Worm (Caenorhabditis elegans): ENCODE results near the gene lst-5.
"Not testable (repeated sequence)": the region's sequence is repeated elsewhere in the genome, so short reads cannot be mapped to it uniquely, and the experiment has no call there.

The lst-5 gene

DNA sequence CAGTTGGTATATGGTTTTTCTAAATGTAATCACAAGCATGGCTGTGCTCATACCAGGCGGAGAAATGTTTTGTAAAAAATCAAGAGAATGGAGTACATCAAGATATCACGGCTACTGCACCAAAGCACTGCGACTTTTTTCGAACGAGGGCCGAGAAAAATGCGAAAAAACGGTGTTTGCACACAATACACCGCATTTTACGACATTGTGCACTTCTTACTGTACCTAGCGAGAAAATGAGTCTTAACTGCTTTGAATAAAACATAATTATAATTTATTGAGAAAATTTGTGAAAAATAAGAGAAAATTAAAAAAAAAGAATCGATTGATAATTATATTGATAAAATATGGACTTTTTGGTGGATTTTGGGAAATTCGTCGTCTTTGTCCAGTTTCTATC is 47.0 kb upstream of the lst-5 start:
- TF ChIP-seq rec-8 (tag; optimal IDR thresholded peaks at IDR 0.05) (peak in 1 of 2 experiments; percentile 1), snpc-3.4 (tag; optimal IDR thresholded peaks at IDR 0.05) (peak; percentile 1), lsl-1 (GFP tag; optimal IDR thresholded peaks at IDR 0.05) (peak; percentile 55), chd-7 (tag; optimal IDR thresholded peaks at IDR 0.05) (no peak), dpff-1 (tag; optimal IDR thresholded peaks at IDR 0.05) (no peak), madf-6 (GFP tag; IDR thresholded peaks at IDR 0.05) (peak; percentile 45; the same call in 1 of the 2 replicates)

DNA sequence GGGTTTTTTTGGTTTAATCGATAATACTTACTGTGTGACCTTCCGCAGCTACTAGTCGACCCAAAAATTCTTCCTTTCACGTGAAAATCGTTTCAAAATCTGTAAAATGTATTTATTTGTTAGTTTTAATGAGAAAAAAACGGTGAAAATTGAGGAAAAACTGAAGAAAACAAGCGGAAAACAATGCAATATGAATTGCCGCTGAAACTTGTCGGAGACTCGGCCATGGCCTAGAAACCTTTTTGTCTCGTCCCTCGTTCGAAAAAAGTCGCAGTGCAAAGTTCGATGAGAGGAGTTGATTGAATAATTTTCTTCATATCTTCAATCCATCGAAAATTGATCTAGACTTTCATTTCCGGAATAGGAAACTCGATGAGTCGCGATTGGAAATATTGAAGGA is 45.0 kb upstream of the lst-5 start, which contains the start of gene C15F1.8:
Gene C15F1.8 (minus strand): TSS at position 101 of the 400 bp plus-strand sequence.
- not testable (repeated sequence) for TF ChIP-seq attf-3 (GFP tag; conservative IDR thresholded peaks at IDR 0.05); atf-7 (tag; optimal IDR thresholded peaks at IDR 0.05); B0261.1 (tag; optimal IDR thresholded peaks at IDR 0.05)

DNA sequence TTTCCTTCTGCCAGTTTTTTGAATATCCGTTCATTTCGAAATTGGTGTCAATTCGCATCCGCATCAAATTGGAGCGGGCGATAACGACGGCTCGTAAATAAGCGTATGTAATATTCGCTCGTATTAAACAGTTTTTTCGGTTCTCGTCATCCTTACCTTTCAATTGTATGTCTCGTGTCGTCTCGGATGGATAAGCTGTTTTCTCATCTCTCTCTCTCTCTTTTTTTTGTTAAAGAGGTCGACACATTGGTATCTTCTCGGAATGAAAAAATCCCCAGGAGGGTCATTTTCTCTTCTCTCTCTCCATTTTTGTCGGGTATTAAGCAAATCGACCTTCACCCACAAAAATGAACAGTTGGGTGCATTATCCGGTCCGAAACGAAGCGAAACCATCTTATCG is 43.8 kb upstream of the lst-5 start:
- no peak for TF ChIP-seq F37B4.10 (GFP tag; IDR thresholded peaks at IDR 0.05)
- no peak for TF ChIP-seq C06A6.2 (GFP tag; conservative IDR thresholded peaks at IDR 0.05)

ce11 chrII:6979646-6980045 is 43.1 kb upstream of the lst-5 start, which contains the start of gene C15F1.2:
TSS of gene C15F1.2 (plus strand) at chrII:6979953.
- TF ChIP-seq chd-7 (tag; optimal IDR thresholded peaks at IDR 0.05) (no peak), lin-35 (GFP tag; optimal IDR thresholded peaks at IDR 0.05) (no peak), ceh-100 (GFP tag; IDR thresholded peaks at IDR 0.05) (no peak), fkh-3 (tag; optimal IDR thresholded peaks at IDR 0.05) (no peak), ztf-22 (GFP tag; optimal IDR thresholded peaks at IDR 0.05) (no peak), cebp-1 (GFP tag; IDR thresholded peaks at IDR 0.05) (no peak), cebp-1 (tag; optimal IDR thresholded peaks at IDR 0.05) (no peak), B0019.2 (GFP tag; conservative IDR thresholded peaks at IDR 0.05) (no peak)

ce11 chrII:6982949-6983348 is 39.8 kb upstream of the lst-5 start:
- TF ChIP-seq tbp1 (GFP tag; optimal IDR thresholded peaks at IDR 0.05) (peak; percentile 59), B0261.1 (tag; optimal IDR thresholded peaks at IDR 0.05) (peak; percentile 3)

DNA sequence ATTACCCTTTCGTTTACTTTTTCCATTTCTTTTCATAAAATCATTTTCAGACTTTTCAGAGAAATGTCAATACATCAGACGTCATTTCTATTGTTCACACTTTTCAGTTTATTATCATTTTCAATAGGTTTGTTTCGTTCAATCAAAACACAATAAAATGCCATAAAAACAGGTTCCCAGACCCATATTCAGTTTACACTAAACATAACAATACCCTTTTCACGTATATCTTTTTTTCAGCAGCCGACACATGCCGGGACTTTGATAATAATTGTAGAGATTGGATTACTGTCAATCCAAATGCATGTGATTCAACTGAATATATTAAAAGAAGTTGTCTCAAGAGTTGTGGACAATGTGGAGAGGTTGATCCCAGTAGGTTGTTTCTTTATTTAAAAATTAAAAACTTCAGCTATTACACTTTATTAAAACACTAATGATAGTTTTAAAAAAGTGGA is 32.9 kb upstream of the lst-5 start, which contains the start of gene C15F1.1:
Gene C15F1.1 (plus strand): TSS at position 51 of the 458 bp plus-strand sequence.
- TF ChIP-seq ceh-79 (tag; optimal IDR thresholded peaks at IDR 0.05) = no peak
- no peak for TF ChIP-seq snpc-4 (GFP tag; optimal IDR thresholded peaks at IDR 0.05)
- TF ChIP-seq snpc-4 (tag; optimal IDR thresholded peaks at IDR 0.05) = peak in 2 of 4 experiments; percentile 32 to 56

DNA sequence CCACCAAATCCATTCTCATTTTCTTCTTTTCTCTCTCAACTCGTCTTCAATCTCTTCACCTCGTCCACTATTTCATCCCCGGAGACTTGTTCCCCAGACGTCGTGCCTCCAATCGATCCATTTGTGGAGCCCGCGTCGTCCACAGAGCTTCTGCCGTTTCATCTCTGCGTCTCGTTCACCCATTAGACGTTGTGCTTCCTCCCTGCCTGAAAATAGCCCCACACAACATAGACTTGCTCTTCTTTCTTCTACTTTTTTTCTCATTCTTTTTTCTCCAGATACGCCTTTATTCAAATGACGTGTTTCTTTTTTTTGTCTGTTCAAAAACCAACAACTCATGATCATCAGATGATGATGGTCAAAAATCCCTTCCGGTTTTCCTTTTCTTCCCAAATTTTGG is 29.8 kb upstream of the lst-5 start:
- no peak for TF ChIP-seq rcor-1 (GFP tag; IDR thresholded peaks at IDR 0.05)
- no peak for TF ChIP-seq snpc-4 (GFP tag; optimal IDR thresholded peaks at IDR 0.05)
- peak in 1 of 4 experiments; percentile 9 for TF ChIP-seq snpc-4 (tag; optimal IDR thresholded peaks at IDR 0.05)
- TF ChIP-seq Y79H2A.3 (GFP tag; conservative IDR thresholded peaks at IDR 0.05) = no peak
- TF ChIP-seq K11D2.4 (GFP tag; IDR thresholded peaks at IDR 0.05) = 0 out of 2 replicates have a peak, but pooled peaks have one; percentile 39
- TF ChIP-seq sdz-38 (tag; optimal IDR thresholded peaks at IDR 0.05) = no peak
- no peak for TF ChIP-seq chd-7 (tag; optimal IDR thresholded peaks at IDR 0.05)
- TF ChIP-seq efl-1 (GFP tag; optimal IDR thresholded peaks at IDR 0.05) = no peak
- no peak for TF ChIP-seq C06A6.2 (GFP tag; conservative IDR thresholded peaks at IDR 0.05)
- TF ChIP-seq cebp-2 (GFP tag; IDR thresholded peaks at IDR 0.05) = no peak
- no peak for TF ChIP-seq hlh-26 (GFP tag; conservative IDR thresholded peaks at IDR 0.05)
- TF ChIP-seq ztf-3 (GFP tag; optimal IDR thresholded peaks at IDR 0.05) = no peak
- TF ChIP-seq K12H6.12 (tag; optimal IDR thresholded peaks at IDR 0.05) = peak; percentile 64
- no peak for TF ChIP-seq rpc-1 (optimal IDR thresholded peaks at IDR 0.05)
- no peak for TF ChIP-seq rpc-1 (tag; optimal IDR thresholded peaks at IDR 0.05)
- no peak for TF ChIP-seq tbx-9 (tag; optimal IDR thresholded peaks at IDR 0.05; ENCODE audit: borderline replicate concordance)
- no peak for TF ChIP-seq nfya-1 (tag; optimal IDR thresholded peaks at IDR 0.05; ENCODE audit: borderline replicate concordance, insufficient read depth)
- TF ChIP-seq mes-4 (tag; optimal IDR thresholded peaks at IDR 0.05) = no peak
- TF ChIP-seq Y53F4B.3 (GFP tag; IDR thresholded peaks at IDR 0.05) = no peak
- no peak for TF ChIP-seq dpl-1 (GFP tag; optimal IDR thresholded peaks at IDR 0.05)
- peak in 1 of 3 experiments; percentile 71 for TF ChIP-seq lin-35 (GFP tag; optimal IDR thresholded peaks at IDR 0.05)

All from whole organism, young adult.